Fruit fly (Drosophila melanogaster) whole organism, embryonic: ENCODE results near the gene CG11458.

Source experiments
- Awh ChIP-seq: fragments of 200-800 bp; sonication (Bioruptor generic); IDR thresholded peaks from 2 replicates; pipeline ENCODE4, ENCODE4 v1.3.6; 2022; ENCODE audit warnings: missing biosample characterization, missing genetic modification characterization
- CG10209 ChIP-seq: fragments of 200-800 bp; sonication (Bioruptor generic); optimal IDR thresholded peaks from 3 replicates; lab custom pipeline; 2017; ENCODE audit warnings: missing biosample characterization, mild to moderate bottlenecking, missing genetic modification characterization, missing genetic modification reagents
- CG10267 ChIP-seq: fragments of 200-800 bp; sonication (Bioruptor generic); optimal IDR thresholded peaks from 2 replicates; lab custom pipeline; 2018; ENCODE audit warnings: missing biosample characterization, mild to moderate bottlenecking, missing genetic modification characterization, moderate library complexity
- CG12391 ChIP-seq: fragments of 200-800 bp; sonication (Bioruptor generic); optimal IDR thresholded peaks from 3 replicates; lab custom pipeline; 2018; ENCODE audit warnings: missing biosample characterization, mild to moderate bottlenecking, missing genetic modification characterization, moderate library complexity
- CG13296 ChIP-seq: fragments of 200-800 bp; sonication (Bioruptor generic); optimal IDR thresholded peaks from 3 replicates; lab custom pipeline; 2018; ENCODE audit warnings: missing biosample characterization, mild to moderate bottlenecking, missing genetic modification characterization
- CG14965 ChIP-seq: fragments of 200-800 bp; sonication (Bioruptor generic); optimal IDR thresholded peaks from 2 replicates; lab custom pipeline; 2016; ENCODE audit warnings: missing biosample characterization, missing genetic modification characterization, borderline replicate concordance
- CG15073 ChIP-seq: fragments of 200-800 bp; sonication (Bioruptor generic); optimal IDR thresholded peaks from 2 replicates; lab custom pipeline; 2016; ENCODE audit warnings: missing biosample characterization, missing genetic modification characterization
- CG15696 ChIP-seq: fragments of 200-800 bp; sonication (Bioruptor generic); optimal IDR thresholded peaks from 2 replicates; lab custom pipeline; 2019; ENCODE audit warnings: missing biosample characterization, mild to moderate bottlenecking, missing genetic modification characterization, moderate library complexity
- CG17186 ChIP-seq: fragments of 200-800 bp; sonication (Bioruptor generic); optimal IDR thresholded peaks from 3 replicates; lab custom pipeline; 2017; ENCODE audit warnings: missing biosample characterization, missing genetic modification reagents, missing genetic modification characterization
- CG2875 ChIP-seq: fragments of 200-800 bp; sonication (Bioruptor generic); optimal IDR thresholded peaks from 2 replicates; lab custom pipeline; 2017; ENCODE audit warnings: missing biosample characterization, mild to moderate bottlenecking, missing genetic modification characterization, missing genetic modification reagents
- CG3838 ChIP-seq: fragments of 200-800 bp; sonication (Bioruptor generic); optimal IDR thresholded peaks from 3 replicates; lab custom pipeline; 2016; ENCODE audit warnings: missing biosample characterization, missing genetic modification characterization
- CG42726 ChIP-seq: fragments of 200-800 bp; sonication (Bioruptor generic); IDR thresholded peaks from 2 replicates; pipeline ENCODE4 v1.3.6; 2022; ENCODE audit warnings: missing biosample characterization, missing genetic modification characterization; ENCODE audit not compliant: partially characterized antibody
- CG4424 ChIP-seq: fragments of 200-800 bp; sonication (Bioruptor generic); optimal IDR thresholded peaks from 3 replicates; lab custom pipeline; 2016; ENCODE audit warnings: missing biosample characterization, missing genetic modification characterization
- CG4617 ChIP-seq: fragments of 200-800 bp; sonication (Bioruptor generic); optimal IDR thresholded peaks from 3 replicates; lab custom pipeline; 2016; ENCODE audit warnings: missing biosample characterization, missing genetic modification characterization, borderline replicate concordance
- CG7556 ChIP-seq: fragments of 200-800 bp; sonication (Bioruptor generic); optimal IDR thresholded peaks from 2 replicates; lab custom pipeline; 2017; ENCODE audit warnings: missing biosample characterization, mild to moderate bottlenecking, missing genetic modification characterization
- CG8924 ChIP-seq: fragments of 200-800 bp; optimal IDR thresholded peaks from 3 replicates; lab custom pipeline; 2019; ENCODE audit warnings: missing biosample characterization, mild to moderate bottlenecking, missing genetic modification characterization, moderate library complexity
- CG9727 ChIP-seq: fragments of 200-800 bp; sonication (Bioruptor generic); optimal IDR thresholded peaks from 3 replicates; lab custom pipeline; 2017; ENCODE audit warnings: missing biosample characterization, mild to moderate bottlenecking, missing genetic modification characterization
- CG9876 ChIP-seq: fragments of 200-800 bp; sonication (Bioruptor generic); optimal IDR thresholded peaks from 2 replicates; lab custom pipeline; 2016; ENCODE audit warnings: missing biosample characterization, missing genetic modification characterization
- Chrac-16 ChIP-seq: fragments of 200-800 bp; sonication (Bioruptor generic); optimal IDR thresholded peaks from 3 replicates; lab custom pipeline; 2016; ENCODE audit warnings: missing biosample characterization, missing genetic modification characterization
- D19A ChIP-seq: fragments of 200-800 bp; optimal IDR thresholded peaks from 3 replicates; lab custom pipeline; 2019; ENCODE audit warnings: missing biosample characterization, mild to moderate bottlenecking, missing genetic modification characterization, moderate library complexity
- Elba2 ChIP-seq: fragments of 200-800 bp; sonication (Bioruptor generic); optimal IDR thresholded peaks from 3 replicates; lab custom pipeline; 2016; ENCODE audit warnings: missing biosample characterization, missing genetic modification characterization
- Fer3 ChIP-seq: fragments of 200-800 bp; sonication (Bioruptor generic); optimal IDR thresholded peaks from 2 replicates; lab custom pipeline; 2018; ENCODE audit warnings: missing biosample characterization, mild to moderate bottlenecking, missing genetic modification characterization, moderate library complexity
- GATAe ChIP-seq: fragments of 200-800 bp; sonication (Bioruptor generic); conservative IDR thresholded peaks from 2 replicates; pipeline ENCODE4 v1.3.6; 2022; ENCODE audit warnings: missing biosample characterization, missing genetic modification characterization
- Hr39 ChIP-seq: fragments of >200 bp; optimal IDR thresholded peaks from 2 replicates; lab custom pipeline; 2017
- NC2β ChIP-seq: fragments of 200-800 bp; sonication (Bioruptor generic); optimal IDR thresholded peaks from 2 replicates; lab custom pipeline; 2016; ENCODE audit warnings: missing biosample characterization, missing genetic modification characterization
- NFAT ChIP-seq: fragments of 200-800 bp; sonication (Bioruptor generic); IDR thresholded peaks from 2 replicates; pipeline ENCODE4 v1.3.6; 2022; ENCODE audit warnings: missing biosample characterization, missing genetic modification characterization
- Opbp ChIP-seq: fragments of 200-800 bp; sonication (Bioruptor generic); IDR thresholded peaks from 3 replicates; pipeline ENCODE4 v1.3.6; 2022; ENCODE audit warnings: missing biosample characterization, missing genetic modification characterization; ENCODE audit not compliant: partially characterized antibody
- Sox102F ChIP-seq: fragments of 200-800 bp; sonication (Bioruptor generic); optimal IDR thresholded peaks from 2 replicates; lab custom pipeline; 2018; ENCODE audit warnings: missing biosample characterization, mild to moderate bottlenecking, missing genetic modification characterization, moderate library complexity
- Tbp ChIP-seq: fragments of >200 bp; optimal IDR thresholded peaks from 2 replicates; lab custom pipeline; 2018; ENCODE audit warnings: missing biosample characterization, missing genetic modification characterization
- Xbp1 ChIP-seq: fragments of 200-800 bp; sonication (Bioruptor generic); optimal IDR thresholded peaks from 3 replicates; lab custom pipeline; 2016; ENCODE audit warnings: missing biosample characterization, mild to moderate bottlenecking, missing genetic modification characterization
- abd-A ChIP-seq: fragments of 200-800 bp; sonication (Bioruptor generic); optimal IDR thresholded peaks from 3 replicates; lab custom pipeline; 2019; ENCODE audit warnings: missing biosample characterization, mild to moderate bottlenecking, missing genetic modification characterization, moderate library complexity
- da ChIP-seq: fragments of 200-800 bp; sonication (Bioruptor generic); optimal IDR thresholded peaks from 2 replicates; lab custom pipeline; 2016; ENCODE audit warnings: missing biosample characterization, missing genetic modification characterization
- esg ChIP-seq: fragments of 200-800 bp; sonication (Bioruptor generic); conservative IDR thresholded peaks from 2 replicates; pipeline ENCODE4 v1.3.6; 2022; ENCODE audit warnings: missing biosample characterization, missing genetic modification characterization
- fu2 ChIP-seq: fragments of 200-800 bp; sonication (Bioruptor generic); optimal IDR thresholded peaks from 2 replicates; lab custom pipeline; 2016; ENCODE audit warnings: missing biosample characterization, missing genetic modification characterization
- gcm ChIP-seq: fragments of 200-800 bp; sonication (Bioruptor generic); optimal IDR thresholded peaks from 2 replicates; lab custom pipeline; 2019; ENCODE audit warnings: missing biosample characterization, mild to moderate bottlenecking, missing genetic modification characterization, moderate library complexity
- gro ChIP-seq: fragments of 200-800 bp; sonication (Bioruptor generic); optimal IDR thresholded peaks from 2 replicates; lab custom pipeline; 2016; ENCODE audit warnings: missing biosample characterization, missing genetic modification characterization
- gsb ChIP-seq: fragments of 200-800 bp; sonication (Bioruptor generic); IDR thresholded peaks from 2 replicates; pipeline ENCODE4 v1.3.6; 2022; ENCODE audit warnings: missing biosample characterization, missing genetic modification characterization
- hth ChIP-seq: fragments of >200 bp; optimal IDR thresholded peaks from 2 replicates; lab custom pipeline; 2017; ENCODE audit warnings: inconsistent platforms
- kni ChIP-seq: fragments of 200-800 bp; sonication (Bioruptor generic); optimal IDR thresholded peaks from 3 replicates; lab custom pipeline; 2017; ENCODE audit warnings: mild to moderate bottlenecking, missing biosample characterization, missing genetic modification reagents, missing genetic modification characterization
- lilli ChIP-seq: fragments of 200-800 bp; sonication (Bioruptor generic); optimal IDR thresholded peaks from 3 replicates; lab custom pipeline; 2016; ENCODE audit warnings: missing biosample characterization, missing genetic modification characterization
- mirr ChIP-seq: fragments of 200-800 bp; sonication (Bioruptor generic); optimal IDR thresholded peaks from 3 replicates; lab custom pipeline; 2018; ENCODE audit warnings: missing biosample characterization, mild to moderate bottlenecking, missing genetic modification characterization
- nau ChIP-seq: fragments of 200-800 bp; sonication (Bioruptor generic); optimal IDR thresholded peaks from 3 replicates; lab custom pipeline; 2017; ENCODE audit warnings: missing biosample characterization, mild to moderate bottlenecking, missing genetic modification characterization, missing genetic modification reagents
- nerfin-1 ChIP-seq: fragments of 200-800 bp; sonication (Bioruptor generic); optimal IDR thresholded peaks from 3 replicates; lab custom pipeline; 2019; ENCODE audit warnings: missing biosample characterization, mild to moderate bottlenecking, missing genetic modification characterization, moderate library complexity
- odd ChIP-seq: fragments of 200-800 bp; sonication (Bioruptor generic); optimal IDR thresholded peaks from 2 replicates; lab custom pipeline; 2017; ENCODE audit warnings: missing biosample characterization, mild to moderate bottlenecking, missing genetic modification characterization
- onecut ChIP-seq: fragments of 200-800 bp; sonication (Bioruptor generic); IDR thresholded peaks from 2 replicates; pipeline ENCODE4 v1.3.6; 2022; ENCODE audit warnings: missing biosample characterization, missing genetic modification characterization
- ranshi ChIP-seq: fragments of 200-800 bp; sonication (Bioruptor generic); IDR thresholded peaks from 2 replicates; pipeline ENCODE4 v1.3.6; 2022; ENCODE audit warnings: missing biosample characterization, missing genetic modification characterization
- tio ChIP-seq: fragments of 200-800 bp; sonication (Bioruptor generic); optimal IDR thresholded peaks from 2 replicates; lab custom pipeline; 2017; ENCODE audit warnings: missing biosample characterization, missing genetic modification characterization, inconsistent platforms
- trem ChIP-seq: fragments of 200-800 bp; optimal IDR thresholded peaks from 3 replicates; lab custom pipeline; 2019; ENCODE audit warnings: missing biosample characterization, mild to moderate bottlenecking, missing genetic modification characterization, moderate library complexity
- trh ChIP-seq: fragments of 200-800 bp; sonication (Bioruptor generic); optimal IDR thresholded peaks from 2 replicates; lab custom pipeline; 2016; ENCODE audit warnings: missing biosample characterization, missing genetic modification characterization
- tx ChIP-seq: fragments of 200-800 bp; sonication (Bioruptor generic); optimal IDR thresholded peaks from 2 replicates; lab custom pipeline; 2016; ENCODE audit warnings: missing biosample characterization, missing genetic modification characterization
- vnd ChIP-seq: fragments of 200-800 bp; sonication (Bioruptor generic); IDR thresholded peaks from 3 replicates; pipeline ENCODE4 v1.3.6; 2022; ENCODE audit warnings: missing biosample characterization, missing genetic modification characterization; ENCODE audit not compliant: partially characterized antibody

CG11458 gene

dm6 chr3L:20950520-20951135 lies 45.0 kb downstream of the CG11458 start (continued):
- no peak for TF ChIP-seq Hr39 (lab: Kevin White, UChicago)
- no peak for TF ChIP-seq tx (GFP tag; lab: Kevin White, UChicago)
- TF ChIP-seq CG10267 (tag; lab: Kevin White, UChicago), result no peak
- TF ChIP-seq GATAe, result no peak
- TF ChIP-seq Chrac-16 (GFP tag; lab: Kevin White, UChicago), result no peak
- no peak for TF ChIP-seq NC2β (GFP tag; lab: Kevin White, UChicago)
- no peak for TF ChIP-seq abd-A (tag; lab: Kevin White, UChicago)
- no peak for TF ChIP-seq CG42726
- TF ChIP-seq Elba2 (GFP tag; lab: Kevin White, UChicago), result no peak
- TF ChIP-seq Awh (GFP tag; lab: Robert Waterston, UW), result no peak
- TF ChIP-seq CG7556 (GFP tag; lab: Kevin White, UChicago), result no peak
- TF ChIP-seq CG3838, result no peak
- TF ChIP-seq CG13296 (GFP tag; lab: Kevin White, UChicago), result no peak
- TF ChIP-seq fu2 (GFP tag; lab: Kevin White, UChicago), result no peak
- no peak for TF ChIP-seq CG9727
- TF ChIP-seq Sox102F (GFP tag; lab: Kevin White, UChicago), result peak; percentile 26
- no peak for TF ChIP-seq da (GFP tag; lab: Kevin White, UChicago)
- TF ChIP-seq Opbp (GFP tag; lab: Robert Waterston, UW), result no peak
- no peak for TF ChIP-seq mirr (GFP tag; lab: Kevin White, UChicago)
- TF ChIP-seq trem (tag; lab: Kevin White, UChicago), result peak; percentile 16
- TF ChIP-seq lilli, result no peak
- TF ChIP-seq CG8924 (tag; lab: Kevin White, UChicago), result no peak
- TF ChIP-seq hth (lab: Kevin White, UChicago), result no peak
- no peak for TF ChIP-seq kni (GFP tag; lab: Kevin White, UChicago)
- TF ChIP-seq nerfin-1, result no peak
- TF ChIP-seq nau (GFP tag; lab: Kevin White, UChicago), result no peak
- no peak for TF ChIP-seq tio (GFP tag; lab: Kevin White, UChicago)
- TF ChIP-seq CG14965 (GFP tag; lab: Kevin White, UChicago), result no peak
- no peak for TF ChIP-seq gro
- no peak for TF ChIP-seq CG4617 (GFP tag; lab: Kevin White, UChicago)
- TF ChIP-seq NFAT (GFP tag; lab: Robert Waterston, UW), result no peak
- no peak for TF ChIP-seq trh (GFP tag; lab: Kevin White, UChicago)
- no peak for TF ChIP-seq vnd (GFP tag; lab: Robert Waterston, UW)
- TF ChIP-seq Tbp, result no peak
- TF ChIP-seq CG2875 (GFP tag; lab: Kevin White, UChicago), result no peak
- no peak for TF ChIP-seq odd (GFP tag; lab: Kevin White, UChicago)
- no peak for TF ChIP-seq ranshi (GFP tag; lab: Robert Waterston, UW)
- TF ChIP-seq CG9876 (GFP tag; lab: Kevin White, UChicago), result no peak
- TF ChIP-seq CG15696 (tag; lab: Kevin White, UChicago), result no peak
- TF ChIP-seq esg (GFP tag; lab: Robert Waterston, UW), result no peak
- no peak for TF ChIP-seq CG15073 (GFP tag; lab: Kevin White, UChicago)
- TF ChIP-seq CG17186 (GFP tag; lab: Kevin White, UChicago), result no peak
- TF ChIP-seq gsb (GFP tag; lab: Robert Waterston, UW), result no peak
- no peak for TF ChIP-seq Fer3 (tag; lab: Kevin White, UChicago)
- TF ChIP-seq gcm, result no peak
- TF ChIP-seq Xbp1, result no peak
- TF ChIP-seq CG4424, result peak; percentile 9
- no peak for TF ChIP-seq CG10209 (GFP tag; lab: Kevin White, UChicago)
- peak; percentile 10 for TF ChIP-seq CG12391
- no peak for TF ChIP-seq onecut (GFP tag; lab: Robert Waterston, UW)
- TF ChIP-seq D19A (tag; lab: Kevin White, UChicago), result peak; percentile 4
